Fruit fly (Drosophila melanogaster): ENCODE measurements around the gene CG31097.

Gene CG31097

dm6 chr3R:25258628-25259240 is 38.8 kb downstream of the CG31097 start, which contains the start of gene CG11857 (continued):
- peak; percentile 98 for TF ChIP-seq CG14050 (GFP tag; IDR thresholded peaks at IDR 0.05)
- TF ChIP-seq CG2116 (GFP tag; optimal IDR thresholded peaks at IDR 0.05) = peak; percentile 94
- peak; percentile 98 for TF ChIP-seq chm (GFP tag; IDR thresholded peaks at IDR 0.05)
- peak; percentile 96 for TF ChIP-seq CG31441 (GFP tag; IDR thresholded peaks at IDR 0.05)
- TF ChIP-seq CG17385 (GFP tag; optimal IDR thresholded peaks at IDR 0.05) = peak; percentile 94
- TF ChIP-seq CG17612 (GFP tag; IDR thresholded peaks at IDR 0.05) = peak; percentile 97
- TF ChIP-seq Nf-YC (tag; optimal IDR thresholded peaks at IDR 0.05) = peak; percentile 87
- TF ChIP-seq luna (GFP tag; optimal IDR thresholded peaks at IDR 0.05) = peak; percentile 91
- TF ChIP-seq mirr (GFP tag; optimal IDR thresholded peaks at IDR 0.05) = peak; percentile 95
- peak; percentile 91 for TF ChIP-seq MTF-1 (GFP tag; optimal IDR thresholded peaks at IDR 0.05; ENCODE audit: borderline replicate concordance)
- TF ChIP-seq CG17359 (tag; optimal IDR thresholded peaks at IDR 0.05) = peak; percentile 98
- peak; percentile 95 for TF ChIP-seq Ets97D (GFP tag; optimal IDR thresholded peaks at IDR 0.05)
- peak; percentile 89 for TF ChIP-seq odd (GFP tag; optimal IDR thresholded peaks at IDR 0.05)
- peak; percentile 98 for TF ChIP-seq Mad (GFP tag; optimal IDR thresholded peaks at IDR 0.05)
- peak; percentile 98 for TF ChIP-seq CG8924 (tag; optimal IDR thresholded peaks at IDR 0.05)
- peak; percentile 93 for TF ChIP-seq onecut (GFP tag; IDR thresholded peaks at IDR 0.05)
- TF ChIP-seq CG10543 (GFP tag; optimal IDR thresholded peaks at IDR 0.05) = peak; percentile 95
- peak; percentile 96 for TF ChIP-seq slp2 (GFP tag; optimal IDR thresholded peaks at IDR 0.05)
- peak; percentile 94 for TF ChIP-seq CG16779 (GFP tag; IDR thresholded peaks at IDR 0.05)
- TF ChIP-seq Poxn (GFP tag; IDR thresholded peaks at IDR 0.05) = peak; percentile 97
- TF ChIP-seq crol (GFP tag; IDR thresholded peaks at IDR 0.05) = peak; percentile 80
- peak; percentile 87 for TF ChIP-seq CG6683 (GFP tag; optimal IDR thresholded peaks at IDR 0.05)
- TF ChIP-seq CG11398 (GFP tag; optimal IDR thresholded peaks at IDR 0.05) = peak; percentile 94
- peak; percentile 99 for TF ChIP-seq lilli (GFP tag; optimal IDR thresholded peaks at IDR 0.05)
- TF ChIP-seq ind (GFP tag; optimal IDR thresholded peaks at IDR 0.05) = peak; percentile 99
- peak; percentile 98 for TF ChIP-seq CG9727 (GFP tag; optimal IDR thresholded peaks at IDR 0.05)
- no peak for TF ChIP-seq nau (GFP tag; optimal IDR thresholded peaks at IDR 0.05)
- peak; percentile 30 for TF ChIP-seq CG15479 (GFP tag; optimal IDR thresholded peaks at IDR 0.05)
- peak; percentile 100 for TF ChIP-seq row (GFP tag; IDR thresholded peaks at IDR 0.05)
- peak; percentile 98 for TF ChIP-seq maf-S (GFP tag; optimal IDR thresholded peaks at IDR 0.05)
- peak; percentile 90 for TF ChIP-seq NC2α (GFP tag; optimal IDR thresholded peaks at IDR 0.05)
- TF ChIP-seq Stat92E (GFP tag; optimal IDR thresholded peaks at IDR 0.05) = peak in 1 of 3 experiments; percentile 91
- peak; percentile 96 for TF ChIP-seq dmrt99B (tag; optimal IDR thresholded peaks at IDR 0.05)
- peak; percentile 55 for TF ChIP-seq CG14965 (GFP tag; optimal IDR thresholded peaks at IDR 0.05; ENCODE audit: borderline replicate concordance)
- TF ChIP-seq Fer3 (tag; optimal IDR thresholded peaks at IDR 0.05) = peak; percentile 98
- TF ChIP-seq CG12104 (GFP tag; optimal IDR thresholded peaks at IDR 0.05) = peak; percentile 97
- TF ChIP-seq Gug (GFP tag; IDR thresholded peaks at IDR 0.05) = peak; percentile 99
- TF ChIP-seq sr (GFP tag; IDR thresholded peaks at IDR 0.05) = peak; percentile 87; the same call in 2 of the 3 replicates
- TF ChIP-seq CG31388 (GFP tag; optimal IDR thresholded peaks at IDR 0.05) = peak; percentile 97
- TF ChIP-seq CG8944 (GFP tag; optimal IDR thresholded peaks at IDR 0.05) = peak; percentile 97
- TF ChIP-seq CG8359 (GFP tag; optimal IDR thresholded peaks at IDR 0.05; ENCODE audit: borderline replicate concordance) = peak; percentile 87
- peak; percentile 95 for TF ChIP-seq CG12744 (GFP tag; optimal IDR thresholded peaks at IDR 0.05)
- peak; percentile 95 for TF ChIP-seq CG1024 (GFP tag; IDR thresholded peaks at IDR 0.05)
- peak; percentile 98 for TF ChIP-seq CG14710 (tag; optimal IDR thresholded peaks at IDR 0.05)
- TF ChIP-seq CG12659 (GFP tag; optimal IDR thresholded peaks at IDR 0.05) = peak; percentile 99
- peak; percentile 98 for TF ChIP-seq fd96Cb (tag; optimal IDR thresholded peaks at IDR 0.05)
- TF ChIP-seq HLH3B (GFP tag; IDR thresholded peaks at IDR 0.05) = peak; percentile 98
- peak; percentile 96 for TF ChIP-seq CG18262 (tag; optimal IDR thresholded peaks at IDR 0.05)
- peak; percentile 99 for TF ChIP-seq CG17361 (GFP tag; IDR thresholded peaks at IDR 0.05)
- peak; percentile 96 for TF ChIP-seq HHEX (GFP tag; optimal IDR thresholded peaks at IDR 0.05)
